Fruit fly (Drosophila melanogaster) S2 (cell line): ENCODE measurements around the gene Rhp.

Experiments used
- CG8478 ChIP-seq: fragments of >200 bp; optimal IDR thresholded peaks from 2 replicates; lab custom pipeline; 2018
- CTCF ChIP-seq, 2 experiments: fragments of >200 bp; optimal IDR thresholded peaks; 2 replicates each; lab custom pipeline; 2018

DNA sequence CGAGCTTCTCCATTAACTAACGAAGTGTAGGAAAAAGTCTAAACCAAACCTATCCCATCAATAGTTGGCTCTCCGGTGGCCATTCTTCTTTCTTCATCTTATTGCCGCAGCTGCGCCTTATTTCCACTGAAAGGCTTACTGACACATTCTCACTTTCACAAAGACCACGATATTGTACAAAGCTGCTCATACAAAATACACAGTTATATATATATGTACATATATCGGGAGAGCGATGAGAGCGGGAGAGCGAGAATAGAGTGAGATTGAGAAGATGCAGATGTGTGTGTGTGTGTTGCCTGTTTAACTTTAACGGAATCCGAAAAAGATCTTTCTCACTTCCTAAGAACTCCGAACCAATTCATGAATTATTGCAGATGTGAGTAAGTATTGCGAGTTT lies 24.5 kb downstream of the Rhp start:
- TF ChIP-seq CG8478, result no peak
- no peak for TF ChIP-seq CTCF (optimal IDR thresholded peaks at IDR 0.05; lab: Kevin White, UChicago)
